Fruit fly (Drosophila melanogaster): Measurements from ENCODE around the gene mop.

mop gene

dm6 chr3L:14785492-14785916 lies 9.6 kb upstream of the mop start:
- no peak for TF ChIP-seq h (optimal IDR thresholded peaks at IDR 0.05)
- no peak for TF ChIP-seq psq (optimal IDR thresholded peaks at IDR 0.05)
- no peak for TF ChIP-seq insv (optimal IDR thresholded peaks at IDR 0.05)
- no peak for TF ChIP-seq Sin3A (optimal IDR thresholded peaks at IDR 0.05)
- TF ChIP-seq Myc (optimal IDR thresholded peaks at IDR 0.05): no peak
- TF ChIP-seq ttk (optimal IDR thresholded peaks at IDR 0.05): no peak

DNA sequence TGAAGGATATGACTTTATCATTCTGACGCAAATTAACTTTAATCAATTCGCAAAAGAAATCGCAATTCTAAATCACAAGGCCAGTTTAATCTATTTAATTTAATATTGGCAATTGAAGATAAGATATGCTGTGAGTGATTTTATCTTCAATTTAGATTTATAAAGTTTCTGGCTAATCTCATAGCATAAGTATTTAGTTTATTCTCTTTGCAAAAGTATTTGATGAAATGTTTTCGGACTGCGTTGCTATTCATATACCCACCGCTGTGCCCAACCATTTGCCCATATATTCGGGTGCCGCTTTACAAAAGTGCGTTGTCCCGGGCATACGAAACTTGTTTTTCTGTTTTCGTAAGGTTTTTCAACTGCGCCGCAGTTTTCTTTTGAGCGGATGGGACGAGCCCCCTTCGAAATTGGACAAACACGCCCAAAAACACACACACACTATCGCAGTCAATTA lies 9.1 kb upstream of the mop start:
- TF ChIP-seq Myc (optimal IDR thresholded peaks at IDR 0.05) (no peak), Sin3A (optimal IDR thresholded peaks at IDR 0.05) (no peak), h (optimal IDR thresholded peaks at IDR 0.05) (no peak), insv (optimal IDR thresholded peaks at IDR 0.05) (no peak), psq (optimal IDR thresholded peaks at IDR 0.05) (no peak), ttk (optimal IDR thresholded peaks at IDR 0.05) (no peak)

dm6 chr3L:14784241-14784948 lies 8.5 kb upstream of the mop start:
- TF ChIP-seq Myc (optimal IDR thresholded peaks at IDR 0.05): no peak
- TF ChIP-seq insv (optimal IDR thresholded peaks at IDR 0.05): no peak
- no peak for TF ChIP-seq h (optimal IDR thresholded peaks at IDR 0.05)
- no peak for TF ChIP-seq psq (optimal IDR thresholded peaks at IDR 0.05)
- no peak for TF ChIP-seq ttk (optimal IDR thresholded peaks at IDR 0.05)
- TF ChIP-seq Sin3A (optimal IDR thresholded peaks at IDR 0.05): no peak

dm6 chr3L:14783363-14783627 lies 7.4 kb upstream of the mop start:
- TF ChIP-seq Sin3A (optimal IDR thresholded peaks at IDR 0.05): no peak
- no peak for TF ChIP-seq h (optimal IDR thresholded peaks at IDR 0.05)
- TF ChIP-seq Myc (optimal IDR thresholded peaks at IDR 0.05): no peak
- no peak for TF ChIP-seq insv (optimal IDR thresholded peaks at IDR 0.05)
- TF ChIP-seq psq (optimal IDR thresholded peaks at IDR 0.05): no peak
- TF ChIP-seq ttk (optimal IDR thresholded peaks at IDR 0.05): no peak

dm6 chr3L:14782626-14783362 lies 6.9 kb upstream of the mop start:
- TF ChIP-seq psq (optimal IDR thresholded peaks at IDR 0.05) (no peak), Sin3A (optimal IDR thresholded peaks at IDR 0.05) (no peak), insv (optimal IDR thresholded peaks at IDR 0.05) (no peak), ttk (optimal IDR thresholded peaks at IDR 0.05) (no peak), h (optimal IDR thresholded peaks at IDR 0.05) (no peak), Myc (optimal IDR thresholded peaks at IDR 0.05) (no peak)

DNA sequence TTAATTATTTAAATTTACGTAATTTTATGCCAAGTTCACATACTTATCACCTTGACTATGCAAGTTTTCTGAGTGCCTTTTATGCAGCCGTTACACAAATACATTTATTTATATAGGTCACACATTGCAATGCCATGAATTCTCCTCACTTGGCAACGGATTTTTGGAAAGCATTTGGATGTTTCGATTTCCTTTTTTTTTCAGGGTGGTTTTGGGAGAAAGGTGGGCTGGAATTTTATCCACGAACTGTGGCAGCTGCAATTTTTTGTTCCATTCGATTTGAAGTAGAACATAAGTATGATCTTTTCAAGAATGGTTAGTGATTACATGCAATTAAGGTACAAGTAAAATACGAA lies 5.9 kb upstream of the mop start:
- TF ChIP-seq ttk (optimal IDR thresholded peaks at IDR 0.05): no peak
- no peak for TF ChIP-seq Myc (optimal IDR thresholded peaks at IDR 0.05)
- no peak for TF ChIP-seq h (optimal IDR thresholded peaks at IDR 0.05)
- TF ChIP-seq insv (optimal IDR thresholded peaks at IDR 0.05): no peak
- TF ChIP-seq Sin3A (optimal IDR thresholded peaks at IDR 0.05): no peak
- no peak for TF ChIP-seq psq (optimal IDR thresholded peaks at IDR 0.05)

dm6 chr3L:14781082-14781862 lies 5.3 kb upstream of the mop start:
- TF ChIP-seq h (optimal IDR thresholded peaks at IDR 0.05) (no peak), Sin3A (optimal IDR thresholded peaks at IDR 0.05) (no peak), psq (optimal IDR thresholded peaks at IDR 0.05) (no peak), insv (optimal IDR thresholded peaks at IDR 0.05) (no peak), Myc (optimal IDR thresholded peaks at IDR 0.05) (no peak), ttk (optimal IDR thresholded peaks at IDR 0.05) (no peak)

DNA sequence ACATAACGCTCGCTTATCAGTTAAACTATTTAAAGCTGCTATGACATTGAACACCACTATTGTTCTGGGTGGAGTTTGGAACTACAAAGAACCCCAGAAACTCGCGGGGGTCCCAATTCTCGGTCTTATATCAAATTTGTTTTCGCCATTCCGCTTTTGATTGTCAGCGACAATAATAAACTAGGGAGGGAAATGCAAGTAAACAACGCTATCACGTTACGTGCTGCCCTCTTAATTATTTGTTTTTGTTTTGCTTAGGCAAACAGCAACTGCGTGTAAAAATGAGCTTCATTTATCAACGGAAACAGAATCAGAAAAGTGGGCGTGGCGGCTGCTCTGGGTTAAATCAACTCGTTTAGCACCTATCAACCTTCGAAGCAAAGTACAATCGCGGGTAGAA lies 4.3 kb upstream of the mop start:
- TF ChIP-seq h (optimal IDR thresholded peaks at IDR 0.05) (no peak), Sin3A (optimal IDR thresholded peaks at IDR 0.05) (no peak), ttk (optimal IDR thresholded peaks at IDR 0.05) (no peak), psq (optimal IDR thresholded peaks at IDR 0.05) (no peak), Myc (optimal IDR thresholded peaks at IDR 0.05) (no peak)

DNA sequence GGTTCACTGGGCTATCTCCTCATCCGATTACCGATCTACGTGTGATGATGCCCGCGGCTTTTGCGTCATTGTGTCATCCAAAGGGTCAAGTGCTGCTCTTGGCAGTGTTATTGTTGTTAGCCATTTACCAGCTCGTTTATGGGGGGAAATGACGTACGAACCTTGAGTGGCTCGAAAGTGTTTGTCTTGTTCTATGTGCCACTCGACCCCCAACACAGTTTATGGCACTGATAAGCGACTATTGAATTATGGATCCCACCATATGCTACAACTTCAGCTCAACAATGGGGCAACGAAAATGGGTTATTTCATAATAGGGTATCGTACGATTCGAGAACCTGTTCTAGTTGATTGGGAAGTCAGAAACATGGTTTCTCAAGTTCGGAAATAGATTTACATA lies 3.4 kb upstream of the mop start:
- no peak for TF ChIP-seq insv (optimal IDR thresholded peaks at IDR 0.05)
- TF ChIP-seq ttk (optimal IDR thresholded peaks at IDR 0.05): no peak
- no peak for TF ChIP-seq h (optimal IDR thresholded peaks at IDR 0.05)
- no peak for TF ChIP-seq Myc (optimal IDR thresholded peaks at IDR 0.05)
- no peak for TF ChIP-seq psq (optimal IDR thresholded peaks at IDR 0.05)
- no peak for TF ChIP-seq Sin3A (optimal IDR thresholded peaks at IDR 0.05)

dm6 chr3L:14769183-14769582 lies 6.7 kb downstream of the mop start, which contains the start of gene Mgat4b:
Mgat4b (minus strand) TSS chr3L:14769283.
- no peak for TF ChIP-seq Sin3A (optimal IDR thresholded peaks at IDR 0.05)
- no peak for TF ChIP-seq psq (optimal IDR thresholded peaks at IDR 0.05)
- no peak for TF ChIP-seq ttk (optimal IDR thresholded peaks at IDR 0.05)
- no peak for TF ChIP-seq h (optimal IDR thresholded peaks at IDR 0.05)
- no peak for TF ChIP-seq insv (optimal IDR thresholded peaks at IDR 0.05)
- TF ChIP-seq Myc (optimal IDR thresholded peaks at IDR 0.05): no peak

DNA sequence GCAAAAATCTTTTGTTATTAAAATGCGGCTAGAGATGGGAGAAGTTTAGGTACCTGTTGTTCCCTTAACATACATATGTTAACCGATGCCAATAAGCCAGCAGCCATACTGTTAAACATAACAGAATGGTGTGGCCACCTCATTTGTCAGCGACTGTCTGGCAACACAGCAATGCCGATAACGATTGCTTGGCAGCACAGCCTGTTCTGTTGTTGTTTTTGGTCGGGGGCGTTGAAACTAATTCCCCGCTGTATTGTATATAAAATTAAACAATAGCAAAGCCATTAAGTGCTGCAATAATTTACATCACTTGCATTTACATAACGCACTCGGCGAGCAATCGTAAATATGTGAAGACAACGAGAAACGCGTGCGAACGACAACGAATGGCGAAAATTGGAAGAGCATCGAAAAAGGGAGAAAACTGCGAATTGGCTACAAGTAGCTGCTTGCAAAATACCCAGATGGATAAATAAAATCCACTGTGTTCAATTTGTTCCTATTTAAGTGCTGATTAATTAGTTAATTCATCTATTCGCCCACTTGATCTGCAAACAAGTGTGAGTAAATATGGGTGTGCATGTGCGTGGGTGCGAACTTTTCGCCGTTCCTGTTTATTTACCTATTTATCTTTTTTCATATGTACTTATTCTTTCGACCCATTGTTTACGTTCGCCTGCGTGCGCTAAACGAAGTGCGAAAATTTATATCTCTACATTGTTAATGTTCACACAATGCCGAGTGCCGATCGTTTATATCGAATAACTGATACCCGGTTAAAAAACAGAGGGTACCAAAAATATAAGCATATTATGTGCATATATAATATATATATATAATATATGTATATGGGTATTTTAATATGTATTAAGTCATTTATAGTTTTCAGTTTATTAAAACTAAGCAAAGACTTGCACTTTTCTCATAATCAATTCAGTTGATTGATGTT lies 13.8 kb downstream of the mop start, which contains the start of the genes Tsen34 and Mgat4a:
Gene Tsen34 (minus strand): TSS at position 8 of the 949 bp plus-strand sequence.
Gene Mgat4a (plus strand): TSS at position 192 of the 949 bp plus-strand sequence.
- TF ChIP-seq psq (optimal IDR thresholded peaks at IDR 0.05) (no peak), Sin3A (optimal IDR thresholded peaks at IDR 0.05) (no peak), insv (optimal IDR thresholded peaks at IDR 0.05) (no peak), h (optimal IDR thresholded peaks at IDR 0.05) (no peak), ttk (optimal IDR thresholded peaks at IDR 0.05) (no peak), Myc (optimal IDR thresholded peaks at IDR 0.05) (no peak)

Measured in Kc167 (cell line).